Worm (Caenorhabditis elegans): ENCODE data around the gene sec-3.

sec-3 gene

ce11 chrX:3054802-3055201, 44.9 kb downstream of the sec-3 start, which contains the start of gene twk-26 (continued):
- TF ChIP-seq nhr-28 (tag; optimal IDR thresholded peaks at IDR 0.05), result peak; percentile 22
- peak; percentile 25 for TF ChIP-seq mxl-3 (GFP tag; optimal IDR thresholded peaks at IDR 0.05)
- no peak for TF ChIP-seq ztf-7 (tag; optimal IDR thresholded peaks at IDR 0.05)
- TF ChIP-seq jun-1 (tag; optimal IDR thresholded peaks at IDR 0.05), result no peak
- 0 out of 2 replicates have a peak, but pooled peaks have one; percentile 5 for TF ChIP-seq php-3 (GFP tag; IDR thresholded peaks at IDR 0.05)
- no peak for TF ChIP-seq hmg-1.1 (GFP tag; IDR thresholded peaks at IDR 0.05)
- TF ChIP-seq tra-1 (GFP tag; IDR thresholded peaks at IDR 0.05), result no peak
- no peak for TF ChIP-seq ceh-62 (tag; optimal IDR thresholded peaks at IDR 0.05)
- no peak for TF ChIP-seq snpc-4 (tag; optimal IDR thresholded peaks at IDR 0.05)
- TF ChIP-seq unc-39 (tag; optimal IDR thresholded peaks at IDR 0.05), result no peak
- no peak for TF ChIP-seq lir-3 (tag; optimal IDR thresholded peaks at IDR 0.05)
- no peak for TF ChIP-seq zip-11 (GFP tag; IDR thresholded peaks at IDR 0.05)
- peak; percentile 83 for TF ChIP-seq pqm-1 (tag; optimal IDR thresholded peaks at IDR 0.05)
- no peak for TF ChIP-seq F37D6.2 (tag; optimal IDR thresholded peaks at IDR 0.05)
- no peak for TF ChIP-seq nhr-10 (tag; optimal IDR thresholded peaks at IDR 0.05)
- TF ChIP-seq snpc-1.2 (GFP tag; IDR thresholded peaks at IDR 0.05), result no peak
- TF ChIP-seq duxl-1 (tag; optimal IDR thresholded peaks at IDR 0.05; ENCODE audit: poor library complexity), result no peak
- TF ChIP-seq saeg-2 (GFP tag; IDR thresholded peaks at IDR 0.05), result no peak
- no peak for TF ChIP-seq tag-97 (GFP tag; IDR thresholded peaks at IDR 0.05)
- TF ChIP-seq R02D3.7 (tag; optimal IDR thresholded peaks at IDR 0.05), result no peak
- TF ChIP-seq gei-8 (GFP tag; optimal IDR thresholded peaks at IDR 0.05), result no peak
- no peak for TF ChIP-seq lin-13 (GFP tag; optimal IDR thresholded peaks at IDR 0.05)
- TF ChIP-seq zfp-2 (tag; optimal IDR thresholded peaks at IDR 0.05), result no peak
- no peak for TF ChIP-seq ceh-20 (GFP tag; IDR thresholded peaks at IDR 0.05)
- no peak for TF ChIP-seq spr-1 (tag; optimal IDR thresholded peaks at IDR 0.05)
- TF ChIP-seq skn-1 (tag; optimal IDR thresholded peaks at IDR 0.05), result no peak
- TF ChIP-seq vab-7 (GFP tag; IDR thresholded peaks at IDR 0.05), result no peak
- no peak for TF ChIP-seq nhr-41 (GFP tag; IDR thresholded peaks at IDR 0.05)
- no peak for TF ChIP-seq D1046.2 (GFP tag; IDR thresholded peaks at IDR 0.05)
- TF ChIP-seq dpl-1 (GFP tag; optimal IDR thresholded peaks at IDR 0.05), result no peak
- no peak for TF ChIP-seq mdl-1 (tag; optimal IDR thresholded peaks at IDR 0.05)
- TF ChIP-seq daf-12 (tag; optimal IDR thresholded peaks at IDR 0.05), result no peak
- no peak for TF ChIP-seq daf-16 (GFP tag; optimal IDR thresholded peaks at IDR 0.05)
- peak; percentile 69 for TF ChIP-seq daf-16 (tag; optimal IDR thresholded peaks at IDR 0.05)

ce11 chrX:3054394-3054793, 45.3 kb downstream of the sec-3 start:
- TF ChIP-seq dpl-1 (GFP tag; optimal IDR thresholded peaks at IDR 0.05) (no peak), Y75B8A.6 (GFP tag; IDR thresholded peaks at IDR 0.05) (no peak), nhr-6 (tag; optimal IDR thresholded peaks at IDR 0.05) (no peak), ces-1 (GFP tag; optimal IDR thresholded peaks at IDR 0.05) (no peak), rbr-2 (tag; optimal IDR thresholded peaks at IDR 0.05) (no peak), nhr-28 (tag; optimal IDR thresholded peaks at IDR 0.05) (peak; percentile 8), snpc-4 (tag; optimal IDR thresholded peaks at IDR 0.05) (no peak), lin-13 (GFP tag; optimal IDR thresholded peaks at IDR 0.05) (no peak), nhr-48 (tag; optimal IDR thresholded peaks at IDR 0.05) (peak; percentile 51), dve-1 (tag; optimal IDR thresholded peaks at IDR 0.05; ENCODE audit: insufficient read depth) (no peak), F49E8.2 (tag; optimal IDR thresholded peaks at IDR 0.05; ENCODE audit: borderline replicate concordance) (no peak), tra-1 (GFP tag; IDR thresholded peaks at IDR 0.05) (0 out of 2 replicates have a peak, but pooled peaks have one; percentile 16), ceh-20 (GFP tag; IDR thresholded peaks at IDR 0.05) (peak; percentile 62; the same call in 1 of the 2 replicates), F10B5.3 (tag; optimal IDR thresholded peaks at IDR 0.05) (no peak), lin-38 (GFP tag; IDR thresholded peaks at IDR 0.05) (no peak), nhr-41 (GFP tag; IDR thresholded peaks at IDR 0.05) (no peak), daf-16 (GFP tag; optimal IDR thresholded peaks at IDR 0.05) (no peak), daf-16 (tag; optimal IDR thresholded peaks at IDR 0.05) (no peak), mxl-2 (GFP tag; conservative IDR thresholded peaks at IDR 0.05) (no peak), lsy-2 (tag; optimal IDR thresholded peaks at IDR 0.05) (no peak), unc-62 (GFP tag; optimal IDR thresholded peaks at IDR 0.05 in 1 of 2) (peak in 1 of 2 experiments; percentile 27), unc-62 (tag; optimal IDR thresholded peaks at IDR 0.05) (no peak), spr-3 (GFP tag; optimal IDR thresholded peaks at IDR 0.05) (no peak), saeg-2 (GFP tag; IDR thresholded peaks at IDR 0.05) (no peak), php-3 (GFP tag; IDR thresholded peaks at IDR 0.05) (peak; percentile 79), dmd-9 (GFP tag; IDR thresholded peaks at IDR 0.05) (no peak), lin-1 (GFP tag; IDR thresholded peaks at IDR 0.05) (no peak), nhr-10 (tag; optimal IDR thresholded peaks at IDR 0.05) (no peak), aly-2 (tag; optimal IDR thresholded peaks at IDR 0.05) (no peak)

All from whole organism, L4 larva.